Fruit fly (Drosophila melanogaster) whole organism, adult: Measurements from ENCODE around the gene Pak.

Source experiments
- CG12768 ChIP-seq: fragments of 200-800 bp; sonication (Bioruptor generic); optimal IDR thresholded peaks from 2 replicates; lab custom pipeline; 2017; ENCODE audit warnings: missing biosample characterization, missing genetic modification characterization, mild to moderate bottlenecking, moderate library complexity, missing genetic modification reagents
- CG14711 ChIP-seq: fragments of 200-800 bp; sonication (Bioruptor generic); optimal IDR thresholded peaks from 2 replicates; lab custom pipeline; 2018; ENCODE audit warnings: missing biosample characterization, mild to moderate bottlenecking, missing genetic modification characterization, moderate library complexity
- CG5204 ChIP-seq: fragments of 200-800 bp; sonication (Bioruptor generic); optimal IDR thresholded peaks from 2 replicates; lab custom pipeline; 2016; ENCODE audit warnings: missing biosample characterization, missing genetic modification characterization
- cic ChIP-seq: fragments of 200-800 bp; sonication (Bioruptor generic); optimal IDR thresholded peaks from 2 replicates; lab custom pipeline; 2017; ENCODE audit warnings: missing biosample characterization, mild to moderate bottlenecking, missing genetic modification characterization, moderate library complexity
- kay ChIP-seq: fragments of 200-800 bp; sonication (Bioruptor generic); peaks from one replicate; lab custom pipeline; 2016; ENCODE audit warnings: missing biosample characterization, missing genetic modification characterization, borderline replicate concordance
- pad ChIP-seq: fragments of 200-800 bp; sonication (Bioruptor generic); optimal IDR thresholded peaks from 3 replicates; lab custom pipeline; 2017; ENCODE audit warnings: missing biosample characterization, missing genetic modification characterization, mild to moderate bottlenecking, moderate library complexity, missing genetic modification reagents
- toe ChIP-seq: fragments of 200-800 bp; sonication (Bioruptor generic); optimal IDR thresholded peaks from 2 replicates; lab custom pipeline; 2016; ENCODE audit warnings: missing biosample characterization, missing genetic modification characterization

- peak; percentile 10 for TF ChIP-seq CG12768 (GFP tag; lab: Kevin White, UChicago)
- TF ChIP-seq CG5204 (GFP tag; lab: Kevin White, UChicago), result no peak
- TF ChIP-seq cic (GFP tag; lab: Kevin White, UChicago), result peak; percentile 48
- TF ChIP-seq pad, result no peak
- TF ChIP-seq CG14711, result peak; percentile 8
- TF ChIP-seq kay (GFP tag; lab: Kevin White, UChicago), result peak; percentile 92
- TF ChIP-seq toe, result no peak
These were observed 50.2 kb downstream of the Pak start for dm6 chr3R:6400710-6401521.
